Worm (Caenorhabditis elegans): Measurements from ENCODE around the gene nuaf-3.

Gene nuaf-3

ce11 chrIV:11162451-11162850 lies 21.6 kb upstream of the nuaf-3 start, which contains the start of gene fbxb-9:
Gene fbxb-9, minus strand, starts transcription at chrIV:11162551.
- TF ChIP-seq mdt-29 (GFP tag; IDR thresholded peaks at IDR 0.05) (no peak), F37D6.2 (tag; optimal IDR thresholded peaks at IDR 0.05) (no peak), lsy-2 (tag; optimal IDR thresholded peaks at IDR 0.05) (no peak), spr-3 (GFP tag; optimal IDR thresholded peaks at IDR 0.05) (no peak), Y48G9A.11 (GFP tag; IDR thresholded peaks at IDR 0.05) (no peak), tag-97 (GFP tag; IDR thresholded peaks at IDR 0.05) (no peak), rbr-2 (tag; optimal IDR thresholded peaks at IDR 0.05) (no peak), daf-12 (tag; optimal IDR thresholded peaks at IDR 0.05) (no peak)

- TF ChIP-seq ceh-20 (GFP tag; IDR thresholded peaks at IDR 0.05): no peak
- no peak for TF ChIP-seq pqm-1 (tag; optimal IDR thresholded peaks at IDR 0.05)
- no peak for TF ChIP-seq nhr-111 (GFP tag; optimal IDR thresholded peaks at IDR 0.05)
- no peak for TF ChIP-seq php-3 (GFP tag; IDR thresholded peaks at IDR 0.05)
- TF ChIP-seq nhr-10 (tag; optimal IDR thresholded peaks at IDR 0.05): no peak
- TF ChIP-seq zfp-3 (GFP tag; conservative IDR thresholded peaks at IDR 0.05): no peak
- no peak for TF ChIP-seq T20F7.1 (GFP tag; optimal IDR thresholded peaks at IDR 0.05)
- no peak for TF ChIP-seq mdl-1 (tag; optimal IDR thresholded peaks at IDR 0.05)
- no peak for TF ChIP-seq D1046.2 (GFP tag; IDR thresholded peaks at IDR 0.05)
Observed at ce11 chrIV:11164831-11165230, 19.3 kb upstream of the nuaf-3 start, which contains the start of gene C08F8.6. Gene C08F8.6, minus strand, starts transcription at chrIV:11164931.

DNA sequence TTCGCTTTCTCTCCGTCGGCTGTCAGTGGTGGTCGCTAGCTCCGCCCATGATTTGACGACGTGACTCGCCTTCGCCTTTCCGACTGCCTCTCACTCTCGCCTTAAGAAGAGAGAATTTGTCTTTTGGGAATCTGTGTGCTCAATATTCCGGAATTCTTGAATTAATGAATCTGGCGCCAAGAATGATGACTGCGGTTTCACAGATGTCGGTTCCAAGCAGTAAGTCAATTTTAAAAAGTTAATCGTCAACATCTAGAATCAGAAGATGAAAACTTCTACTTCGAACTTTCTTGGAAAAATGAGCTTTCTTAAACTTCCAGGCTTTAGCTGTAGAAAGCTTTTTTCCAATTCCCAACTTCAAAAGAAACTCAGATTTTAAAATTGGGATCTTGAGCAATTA lies 14.4 kb upstream of the nuaf-3 start, which contains the start of gene nhr-67:
Gene nhr-67, plus strand, starts transcription at position 97 of the 400 bp plus-strand sequence.
- TF ChIP-seq aha-1 (tag): peak; percentile 98
- TF ChIP-seq unc-62 (GFP tag; optimal IDR thresholded peaks at IDR 0.05 in 1 of 2): peak in 1 of 2 experiments; percentile 43
- TF ChIP-seq unc-62 (tag; optimal IDR thresholded peaks at IDR 0.05): no peak
- no peak for TF ChIP-seq cey-2 (tag; optimal IDR thresholded peaks at IDR 0.05; ENCODE audit: borderline replicate concordance, insufficient read depth)

DNA sequence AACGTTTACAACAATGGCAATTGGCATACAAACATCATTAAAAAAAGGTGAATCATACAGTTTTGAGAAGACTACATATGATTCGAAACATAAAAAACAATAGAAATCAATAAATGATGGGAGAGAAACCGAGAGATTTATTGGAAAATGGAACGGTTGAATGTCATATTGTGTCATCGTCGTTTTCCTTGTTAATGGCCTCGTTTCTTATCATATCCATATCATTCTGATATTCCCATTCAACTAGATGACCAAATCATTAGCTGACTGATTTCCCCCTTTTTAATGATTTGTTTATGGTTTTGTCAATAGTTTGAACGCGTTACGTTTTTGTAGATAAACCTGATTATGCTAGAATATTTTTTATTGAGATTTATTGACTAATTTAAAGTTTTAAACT lies 9.3 kb upstream of the nuaf-3 start:
- TF ChIP-seq madf-5 (GFP tag; IDR thresholded peaks at IDR 0.05) (no peak), nhr-28 (tag; optimal IDR thresholded peaks at IDR 0.05) (peak; percentile 45)

DNA sequence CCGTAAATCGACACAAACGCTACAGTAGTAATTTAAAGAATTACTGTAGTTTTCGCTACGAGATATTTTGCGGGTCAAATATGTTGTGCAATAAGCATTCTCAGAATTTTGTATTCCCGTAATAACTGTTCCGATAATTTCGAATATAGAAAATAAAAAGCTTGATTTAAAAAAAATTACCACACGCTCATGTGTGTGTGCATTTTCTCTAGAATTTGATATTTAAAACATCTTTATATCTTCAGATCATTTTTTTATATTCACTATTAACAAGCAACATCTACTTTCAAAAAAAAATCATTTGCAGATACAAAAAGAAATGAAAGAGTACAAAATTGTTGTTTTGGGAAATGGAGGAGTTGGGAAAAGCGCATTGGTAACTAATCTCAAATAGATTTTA lies 7.1 kb upstream of the nuaf-3 start, which contains the start of gene rap-3:
Gene rap-3, plus strand, starts transcription at position 301 of the 400 bp plus-strand sequence.
- no peak for TF ChIP-seq dmd-8 (GFP tag; IDR thresholded peaks at IDR 0.05)
- TF ChIP-seq mxl-2 (GFP tag; conservative IDR thresholded peaks at IDR 0.05): no peak
- TF ChIP-seq hmg-1.1 (GFP tag; IDR thresholded peaks at IDR 0.05): no peak
- TF ChIP-seq nhr-10 (tag; optimal IDR thresholded peaks at IDR 0.05): no peak
- no peak for TF ChIP-seq snpc-4 (tag; optimal IDR thresholded peaks at IDR 0.05)
- no peak for TF ChIP-seq nhr-28 (tag; optimal IDR thresholded peaks at IDR 0.05)
- TF ChIP-seq lir-3 (tag; optimal IDR thresholded peaks at IDR 0.05): no peak
- no peak for TF ChIP-seq mdt-29 (GFP tag; IDR thresholded peaks at IDR 0.05)
- TF ChIP-seq aha-1 (tag): no peak
- TF ChIP-seq nhr-11 (tag; optimal IDR thresholded peaks at IDR 0.05): no peak
- TF ChIP-seq ceh-20 (GFP tag; IDR thresholded peaks at IDR 0.05): no peak
- TF ChIP-seq unc-39 (tag; optimal IDR thresholded peaks at IDR 0.05): no peak
- TF ChIP-seq Y105C5A.15 (GFP tag; IDR thresholded peaks at IDR 0.05): no peak
- no peak for TF ChIP-seq D1046.2 (GFP tag; IDR thresholded peaks at IDR 0.05)
- no peak for TF ChIP-seq lin-1 (GFP tag; IDR thresholded peaks at IDR 0.05)

DNA sequence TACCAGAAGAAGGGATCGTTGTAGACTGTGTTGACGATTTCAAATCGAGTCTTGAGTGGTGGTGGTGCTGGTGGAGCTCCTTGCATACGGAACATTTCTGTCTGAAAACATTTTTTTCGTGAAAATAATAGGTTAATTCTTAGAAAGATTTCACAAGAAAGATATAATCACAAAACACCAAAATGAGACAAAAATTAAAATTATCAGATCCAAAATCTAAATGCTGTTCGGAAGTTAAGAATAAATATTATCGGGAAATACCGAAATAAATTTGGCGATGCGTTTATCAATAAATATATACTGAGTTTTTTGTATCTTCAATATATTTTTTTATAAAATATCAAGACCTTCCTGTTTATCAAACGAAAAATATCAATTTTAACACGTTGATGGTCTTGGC lies 5.6 kb upstream of the nuaf-3 start, which contains the start of gene C08F8.9:
Gene C08F8.9, minus strand, starts transcription at position 101 of the 400 bp plus-strand sequence.
- TF ChIP-seq nhr-6 (tag; optimal IDR thresholded peaks at IDR 0.05) (no peak), aha-1 (tag) (no peak), T26A8.4 (GFP tag; IDR thresholded peaks at IDR 0.05) (no peak), ama-1 (optimal IDR thresholded peaks at IDR 0.05) (peak; percentile 23), mdl-1 (tag; optimal IDR thresholded peaks at IDR 0.05) (no peak), lin-15B (tag; optimal IDR thresholded peaks at IDR 0.05) (no peak), zip-2 (tag; optimal IDR thresholded peaks at IDR 0.05) (no peak)
